Fruit fly (Drosophila melanogaster): ENCODE data around the gene CG31278.
A peak's percentile ranks its signal among the peaks of the same experiment; 100 is the strongest.

The CG31278 gene

dm6 chr3R:10711148-10711547 is 3.0 kb upstream of the CG31278 start, which contains the start of gene CG14689:
Gene CG14689 (minus strand): TSS chr3R:10711248.
- TF ChIP-seq CG11617 (GFP tag; optimal IDR thresholded peaks at IDR 0.05) (no peak), CG12768 (GFP tag; optimal IDR thresholded peaks at IDR 0.05) (no peak), CG1620 (GFP tag; optimal IDR thresholded peaks at IDR 0.05) (no peak), kay (GFP tag; ENCODE audit: borderline replicate concordance) (no peak), ovo (GFP tag; optimal IDR thresholded peaks at IDR 0.05) (no peak), toe (GFP tag; optimal IDR thresholded peaks at IDR 0.05) (no peak), CG14711 (tag; optimal IDR thresholded peaks at IDR 0.05) (no peak), Hr96 (GFP tag; optimal IDR thresholded peaks at IDR 0.05) (no peak), CG5204 (GFP tag; optimal IDR thresholded peaks at IDR 0.05) (no peak), CG7101 (tag; optimal IDR thresholded peaks at IDR 0.05) (no peak)

- no peak for TF ChIP-seq CG11617 (GFP tag; optimal IDR thresholded peaks at IDR 0.05)
Observed at dm6 chr3R:10709264-10709663, 1.1 kb upstream of the CG31278 start, which contains the start of gene CG31373. Gene CG31373 (minus strand): TSS chr3R:10709364.

DNA sequence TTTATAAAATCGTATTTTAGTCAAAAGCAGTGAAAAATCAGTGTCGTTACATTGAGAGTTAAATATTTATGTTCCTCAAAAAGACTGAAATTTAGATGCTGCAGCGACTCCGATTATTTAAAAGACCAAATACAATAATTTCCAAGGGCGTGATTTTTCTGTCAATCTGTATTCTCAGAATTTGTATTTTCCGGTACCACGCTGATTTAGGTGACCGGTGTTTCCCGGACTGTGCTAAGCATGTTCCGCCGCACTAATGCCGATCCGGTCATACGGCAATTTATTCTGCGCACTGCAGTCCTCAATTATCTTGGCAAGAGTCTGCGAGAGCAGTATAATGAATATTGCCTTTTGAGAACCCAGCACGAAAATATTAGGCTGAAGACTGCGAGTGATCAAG is 1.4 kb downstream of the CG31278 start, which contains the start of the genes CG31467 and CG14684:
Gene CG31467 (minus strand): TSS at position 101 of the 400 bp plus-strand sequence.
Gene CG14684 (plus strand): TSS at position 212 of the 400 bp plus-strand sequence.
- no peak for TF ChIP-seq CG12768 (GFP tag; optimal IDR thresholded peaks at IDR 0.05)
- TF ChIP-seq CG7045 (GFP tag; optimal IDR thresholded peaks at IDR 0.05), result no peak

- TF ChIP-seq CG7101 (tag; optimal IDR thresholded peaks at IDR 0.05) (no peak), tj (GFP tag; optimal IDR thresholded peaks at IDR 0.05) (no peak)
Observed at dm6 chr3R:10704975-10705374, 3.2 kb downstream of the CG31278 start, which contains the start of gene CG31391. Gene CG31391 (minus strand): TSS chr3R:10705075.

DNA sequence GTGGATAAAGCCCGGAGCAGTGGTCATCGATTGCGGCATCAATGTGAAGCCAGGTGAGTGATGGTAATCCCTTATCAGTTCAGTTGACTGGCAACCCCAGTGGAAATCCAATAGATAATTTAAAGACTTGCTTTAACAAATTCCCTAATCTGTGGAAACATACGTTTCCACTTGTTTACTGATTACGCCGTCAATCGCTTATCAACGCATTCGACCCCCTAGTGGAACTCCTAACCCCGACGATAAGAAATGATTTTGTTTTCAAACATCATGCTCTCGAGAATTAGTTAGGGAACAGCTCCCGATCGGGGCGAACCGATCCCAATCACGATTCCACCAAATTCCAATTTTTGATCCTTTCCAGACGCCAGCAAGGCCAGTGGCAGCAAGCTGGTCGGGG is 7.5 kb downstream of the CG31278 start:
- no peak for TF ChIP-seq CG7045 (GFP tag; optimal IDR thresholded peaks at IDR 0.05)
- no peak for TF ChIP-seq toe (GFP tag; optimal IDR thresholded peaks at IDR 0.05)
- TF ChIP-seq Crg-1 (GFP tag; optimal IDR thresholded peaks at IDR 0.05), result no peak
- TF ChIP-seq CG14711 (tag; optimal IDR thresholded peaks at IDR 0.05), result no peak
- TF ChIP-seq CG7101 (tag; optimal IDR thresholded peaks at IDR 0.05), result no peak
- no peak for TF ChIP-seq pad (GFP tag; optimal IDR thresholded peaks at IDR 0.05)
- TF ChIP-seq cnc (optimal IDR thresholded peaks at IDR 0.05), result no peak
- no peak for TF ChIP-seq CG5204 (GFP tag; optimal IDR thresholded peaks at IDR 0.05)

- TF ChIP-seq bab1 (GFP tag; optimal IDR thresholded peaks at IDR 0.05), result no peak
- TF ChIP-seq cic (GFP tag; optimal IDR thresholded peaks at IDR 0.05), result peak; percentile 1
- no peak for TF ChIP-seq Clk (GFP tag; optimal IDR thresholded peaks at IDR 0.05)
- TF ChIP-seq toe (GFP tag; optimal IDR thresholded peaks at IDR 0.05), result no peak
- TF ChIP-seq tj (GFP tag; optimal IDR thresholded peaks at IDR 0.05), result peak; percentile 8
- TF ChIP-seq CG1620 (GFP tag; optimal IDR thresholded peaks at IDR 0.05), result no peak
- TF ChIP-seq cnc (optimal IDR thresholded peaks at IDR 0.05), result no peak
- TF ChIP-seq CG11617 (GFP tag; optimal IDR thresholded peaks at IDR 0.05), result peak; percentile 6
Observed at dm6 chr3R:10699020-10699951, 8.9 kb downstream of the CG31278 start.

dm6 chr3R:10696371-10696777 is 11.8 kb downstream of the CG31278 start, which contains the start of the genes pug, CG14683 and CG46459:
Gene pug (plus strand): TSS chr3R:10696534.
Gene CG14683 (plus strand): TSS chr3R:10696647.
Gene CG46459 (plus strand): TSS chr3R:10696647.
- no peak for TF ChIP-seq CG11617 (GFP tag; optimal IDR thresholded peaks at IDR 0.05)
- no peak for TF ChIP-seq Clk (GFP tag; optimal IDR thresholded peaks at IDR 0.05)
- no peak for TF ChIP-seq CG12768 (GFP tag; optimal IDR thresholded peaks at IDR 0.05)
- TF ChIP-seq CG7101 (tag; optimal IDR thresholded peaks at IDR 0.05), result peak; percentile 18
- TF ChIP-seq pad (GFP tag; optimal IDR thresholded peaks at IDR 0.05), result peak; percentile 22
- no peak for TF ChIP-seq cnc (optimal IDR thresholded peaks at IDR 0.05)
- TF ChIP-seq CG33017 (tag; optimal IDR thresholded peaks at IDR 0.05), result no peak
- no peak for TF ChIP-seq ovo (GFP tag; optimal IDR thresholded peaks at IDR 0.05)
- peak; percentile 68 for TF ChIP-seq kay (GFP tag; ENCODE audit: borderline replicate concordance)
- TF ChIP-seq cic (GFP tag; optimal IDR thresholded peaks at IDR 0.05), result no peak
- TF ChIP-seq CG7045 (GFP tag; optimal IDR thresholded peaks at IDR 0.05), result no peak
- peak; percentile 53 for TF ChIP-seq Hr96 (GFP tag; optimal IDR thresholded peaks at IDR 0.05)
- peak; percentile 56 for TF ChIP-seq Mnt (GFP tag; optimal IDR thresholded peaks at IDR 0.05)
- TF ChIP-seq CG1620 (GFP tag; optimal IDR thresholded peaks at IDR 0.05), result peak; percentile 46
- TF ChIP-seq bab1 (GFP tag; optimal IDR thresholded peaks at IDR 0.05), result peak; percentile 11
- no peak for TF ChIP-seq tj (GFP tag; optimal IDR thresholded peaks at IDR 0.05)
- TF ChIP-seq toe (GFP tag; optimal IDR thresholded peaks at IDR 0.05), result peak; percentile 45
- TF ChIP-seq CG5204 (GFP tag; optimal IDR thresholded peaks at IDR 0.05), result peak; percentile 19
- TF ChIP-seq Crg-1 (GFP tag; optimal IDR thresholded peaks at IDR 0.05), result peak; percentile 28
- TF ChIP-seq CG14711 (tag; optimal IDR thresholded peaks at IDR 0.05), result peak; percentile 15

Measured in whole organism, adult.